Fruit fly (Drosophila melanogaster) whole organism, embryonic: ENCODE data around the gene CG15725.

Experiments used
- ATbp ChIP-seq: fragments of 200-800 bp; sonication (Bioruptor generic); optimal IDR thresholded peaks from 2 replicates; lab custom pipeline; 2017; ENCODE audit warnings: missing biosample characterization, mild to moderate bottlenecking, missing genetic modification characterization, missing genetic modification reagents
- Aef1 ChIP-seq: fragments of 200-800 bp; sonication (Bioruptor generic); IDR thresholded peaks from 3 replicates; pipeline ENCODE4 v1.3.6; 2022; ENCODE audit warnings: missing biosample characterization, missing genetic modification characterization
- Antp ChIP-seq: fragments of 200-800 bp; sonication (Bioruptor generic); optimal IDR thresholded peaks from 3 replicates; lab custom pipeline; 2016; ENCODE audit warnings: missing biosample characterization, missing genetic modification characterization
- Blimp-1 ChIP-seq: fragments of 200-800 bp; sonication (Bioruptor generic); optimal IDR thresholded peaks from 3 replicates; lab custom pipeline; 2018; ENCODE audit warnings: missing biosample characterization, missing genetic modification characterization, mild to moderate bottlenecking, moderate library complexity, missing genetic modification reagents
- Bteb2 ChIP-seq: fragments of 200-800 bp; sonication (Bioruptor generic); optimal IDR thresholded peaks from 2 replicates; lab custom pipeline; 2016; ENCODE audit warnings: missing biosample characterization, missing genetic modification characterization
- CG11085 ChIP-seq: fragments of 200-800 bp; sonication (Bioruptor generic); IDR thresholded peaks from 2 replicates; pipeline ENCODE4 v1.3.6; 2022; ENCODE audit warnings: missing biosample characterization, missing genetic modification characterization
- CG12299 ChIP-seq: fragments of 200-800 bp; sonication (Bioruptor generic); optimal IDR thresholded peaks from 2 replicates; lab custom pipeline; 2018; ENCODE audit warnings: missing biosample characterization, mild to moderate bottlenecking, missing genetic modification characterization
- CG13123 ChIP-seq: fragments of 200-800 bp; sonication (Bioruptor generic); optimal IDR thresholded peaks from 2 replicates; lab custom pipeline; 2016; ENCODE audit warnings: missing biosample characterization, missing genetic modification characterization
- CG13894 ChIP-seq: fragments of 200-800 bp; sonication (Bioruptor generic); optimal IDR thresholded peaks from 3 replicates; lab custom pipeline; 2018; ENCODE audit warnings: missing biosample characterization, mild to moderate bottlenecking, missing genetic modification characterization, moderate library complexity
- CG14441 ChIP-seq: fragments of 200-800 bp; sonication (Bioruptor generic); IDR thresholded peaks from 2 replicates; pipeline ENCODE4 v1.3.6; 2022; ENCODE audit warnings: missing biosample characterization, missing genetic modification characterization
- CG17328 ChIP-seq: fragments of 200-800 bp; sonication (Bioruptor generic); IDR thresholded peaks from 2 replicates; pipeline ENCODE4 v1.3.6; 2022; ENCODE audit warnings: missing biosample characterization, missing genetic modification characterization
- CG31441 ChIP-seq: fragments of 200-800 bp; sonication (Bioruptor generic); IDR thresholded peaks from 2 replicates; pipeline ENCODE4 v1.3.6; 2022; ENCODE audit warnings: missing biosample characterization, missing genetic modification characterization
- CG43689 ChIP-seq: fragments of 200-800 bp; sonication (Bioruptor generic); IDR thresholded peaks from 2 replicates; pipeline ENCODE4 v1.3.6; 2022; ENCODE audit warnings: missing biosample characterization, missing genetic modification characterization
- CG4820 ChIP-seq: fragments of 200-800 bp; sonication (Bioruptor generic); optimal IDR thresholded peaks from 3 replicates; lab custom pipeline; 2016; ENCODE audit warnings: missing biosample characterization, missing genetic modification characterization
- CG6254 ChIP-seq: fragments of 200-800 bp; sonication (Bioruptor generic); optimal IDR thresholded peaks from 3 replicates; lab custom pipeline; 2017; ENCODE audit warnings: mild to moderate bottlenecking, missing biosample characterization, missing genetic modification reagents, missing genetic modification characterization
- CG6689 ChIP-seq: fragments of 200-800 bp; sonication (Bioruptor generic); IDR thresholded peaks from 2 replicates; pipeline ENCODE4 v1.3.6; 2022; ENCODE audit warnings: missing biosample characterization, missing genetic modification characterization
- CG6791 ChIP-seq: fragments of 200-800 bp; sonication (Bioruptor generic); IDR thresholded peaks from 3 replicates; pipeline ENCODE4 v1.3.6; 2022; ENCODE audit warnings: missing biosample characterization, missing genetic modification characterization; ENCODE audit not compliant: partially characterized antibody
- CG7556 ChIP-seq: fragments of 200-800 bp; sonication (Bioruptor generic); optimal IDR thresholded peaks from 2 replicates; lab custom pipeline; 2017; ENCODE audit warnings: missing biosample characterization, mild to moderate bottlenecking, missing genetic modification characterization
- CG9215 ChIP-seq: fragments of 200-800 bp; sonication (Bioruptor generic); IDR thresholded peaks from 2 replicates; pipeline ENCODE4 v1.3.6; 2022; ENCODE audit warnings: missing biosample characterization, missing genetic modification characterization
- CHES-1-like ChIP-seq: fragments of 200-800 bp; sonication (Bioruptor generic); optimal IDR thresholded peaks from 2 replicates; lab custom pipeline; 2016; ENCODE audit warnings: missing biosample characterization, missing genetic modification characterization
- CkIIα-i1 ChIP-seq: fragments of 200-800 bp; sonication (Bioruptor generic); IDR thresholded peaks from 2 replicates; pipeline ENCODE4 v1.3.6; 2022; ENCODE audit warnings: missing biosample characterization, missing genetic modification characterization
- Dfd ChIP-seq, 2 experiments: fragments of >200 bp; optimal IDR thresholded peaks; 2 replicates each; lab custom pipeline; 2017; ENCODE audit warnings: missing biosample characterization in 2 of 2, missing genetic modification characterization in 2 of 2
- HLH54F ChIP-seq: fragments of 200-800 bp; sonication (Bioruptor generic); optimal IDR thresholded peaks from 3 replicates; lab custom pipeline; 2016; ENCODE audit warnings: missing biosample characterization, missing genetic modification characterization
- Hr51 ChIP-seq, 2 experiments: fragments of 200-800 bp; sonication (Bioruptor generic); optimal IDR thresholded peaks; 2 replicates in 1 of 2; 3 replicates in 1 of 2; lab custom pipeline; 2016 to 2018; ENCODE audit warnings: missing biosample characterization in 2 of 2, missing genetic modification characterization in 2 of 2, mild to moderate bottlenecking in 1 of 2, moderate library complexity in 1 of 2
- Kr ChIP-seq: fragments of 200-800 bp; sonication (Bioruptor generic); optimal IDR thresholded peaks from 2 replicates; lab custom pipeline; 2017; ENCODE audit warnings: missing biosample characterization, mild to moderate bottlenecking, missing genetic modification characterization
- MBD-R2 ChIP-seq: fragments of 200-800 bp; sonication (Bioruptor generic); IDR thresholded peaks from 2 replicates; pipeline ENCODE4 v1.3.6; 2022; ENCODE audit warnings: missing biosample characterization, missing genetic modification characterization
- MESR4 ChIP-seq: fragments of 200-800 bp; sonication (Bioruptor generic); optimal IDR thresholded peaks from 2 replicates; lab custom pipeline; 2018; ENCODE audit warnings: missing biosample characterization, mild to moderate bottlenecking, missing genetic modification characterization, moderate library complexity
- Mad ChIP-seq: fragments of 200-800 bp; sonication (Bioruptor generic); optimal IDR thresholded peaks from 2 replicates; lab custom pipeline; 2016; ENCODE audit warnings: missing biosample characterization, missing genetic modification characterization
- Nf-YB ChIP-seq: fragments of 200-800 bp; sonication (Bioruptor generic); optimal IDR thresholded peaks from 3 replicates; lab custom pipeline; 2019; ENCODE audit warnings: missing biosample characterization, mild to moderate bottlenecking, missing genetic modification characterization, moderate library complexity
- Pdp1 ChIP-seq, 2 experiments: fragments of 200-800 bp; sonication (Bioruptor generic); optimal IDR thresholded peaks; 3 replicates each; lab custom pipeline; 2016; ENCODE audit warnings: missing biosample characterization in 2 of 2, missing genetic modification characterization in 2 of 2, mild to moderate bottlenecking in 1 of 2, moderate library complexity in 1 of 2
- Side ChIP-seq: fragments of 200-800 bp; sonication (Bioruptor generic); optimal IDR thresholded peaks from 2 replicates; lab custom pipeline; 2016; ENCODE audit warnings: missing biosample characterization, missing genetic modification characterization
- Spps ChIP-seq: fragments of 200-800 bp; sonication (Bioruptor generic); optimal IDR thresholded peaks from 2 replicates; lab custom pipeline; 2018; ENCODE audit warnings: missing biosample characterization, mild to moderate bottlenecking, missing genetic modification characterization
- aop ChIP-seq: fragments of 200-800 bp; sonication (Bioruptor generic); IDR thresholded peaks from 2 replicates; pipeline ENCODE4 v1.3.6; 2022; ENCODE audit warnings: missing biosample characterization, missing genetic modification characterization
- bcd ChIP-seq: fragments of 200-800 bp; sonication (Bioruptor generic); optimal IDR thresholded peaks from 2 replicates; lab custom pipeline; 2017; ENCODE audit warnings: missing biosample characterization, mild to moderate bottlenecking, missing genetic modification characterization
- bsh ChIP-seq, 2 experiments: fragments of 200-800 bp; sonication (Bioruptor generic); optimal IDR thresholded peaks; 2 replicates each; lab custom pipeline; 2017 to 2018; ENCODE audit warnings: mild to moderate bottlenecking in 2 of 2, missing biosample characterization in 2 of 2, missing genetic modification characterization in 2 of 2, moderate library complexity in 1 of 2
- chif ChIP-seq, 2 experiments: fragments of 200-800 bp; sonication (Bioruptor generic); optimal IDR thresholded peaks; 3 replicates each; lab custom pipeline; 2016; ENCODE audit warnings: missing biosample characterization in 2 of 2, missing genetic modification characterization in 2 of 2
- chm ChIP-seq: fragments of 200-800 bp; sonication (Bioruptor generic); IDR thresholded peaks from 2 replicates; pipeline ENCODE4 v1.3.6; 2022; ENCODE audit warnings: missing biosample characterization, missing genetic modification characterization
- croc ChIP-seq: fragments of 200-800 bp; sonication (Bioruptor generic); conservative IDR thresholded peaks from 3 replicates; pipeline ENCODE4 v1.3.6; 2022; ENCODE audit warnings: missing biosample characterization, missing genetic modification characterization
- emc ChIP-seq: fragments of 200-800 bp; sonication (Bioruptor generic); optimal IDR thresholded peaks from 2 replicates; lab custom pipeline; 2016; ENCODE audit warnings: missing biosample characterization, missing genetic modification characterization
- exex ChIP-seq: fragments of 200-800 bp; sonication (Bioruptor generic); optimal IDR thresholded peaks from 4 replicates; lab custom pipeline; 2018; ENCODE audit warnings: missing biosample characterization, mild to moderate bottlenecking, missing genetic modification characterization, moderate library complexity
- hb ChIP-seq: fragments of 200-800 bp; sonication (Bioruptor generic); IDR thresholded peaks from 3 replicates; pipeline ENCODE4 v1.3.6; 2022; ENCODE audit warnings: missing biosample characterization, missing genetic modification characterization; ENCODE audit not compliant: partially characterized antibody
- maf-S ChIP-seq: fragments of 200-800 bp; sonication (Bioruptor generic); optimal IDR thresholded peaks from 2 replicates; lab custom pipeline; 2016; ENCODE audit warnings: missing biosample characterization, missing genetic modification characterization
- nom ChIP-seq: fragments of 200-800 bp; sonication (Bioruptor generic); optimal IDR thresholded peaks from 2 replicates; lab custom pipeline; 2017; ENCODE audit warnings: missing biosample characterization, missing genetic modification characterization, mild to moderate bottlenecking, moderate library complexity, missing genetic modification reagents
- org-1 ChIP-seq: fragments of 200-800 bp; sonication (Bioruptor generic); optimal IDR thresholded peaks from 2 replicates; lab custom pipeline; 2017; ENCODE audit warnings: missing biosample characterization, missing genetic modification characterization
- p53 ChIP-seq: fragments of 200-800 bp; sonication (Bioruptor generic); optimal IDR thresholded peaks from 2 replicates; lab custom pipeline; 2016; ENCODE audit warnings: missing biosample characterization, missing genetic modification characterization
- peb ChIP-seq: fragments of 200-800 bp; sonication (Bioruptor generic); IDR thresholded peaks from 2 replicates; pipeline ENCODE4 v1.3.6; 2022; ENCODE audit warnings: missing biosample characterization, missing genetic modification characterization
- repo ChIP-seq: fragments of 200-800 bp; sonication (Bioruptor generic); optimal IDR thresholded peaks from 2 replicates; lab custom pipeline; 2016; ENCODE audit warnings: missing biosample characterization, missing genetic modification characterization
- sim ChIP-seq: fragments of 200-800 bp; sonication (Bioruptor generic); IDR thresholded peaks from 2 replicates; pipeline ENCODE4 v1.3.6; 2022; ENCODE audit warnings: missing biosample characterization, missing genetic modification characterization
- sisA ChIP-seq: fragments of 200-800 bp; sonication (Bioruptor generic); IDR thresholded peaks from 2 replicates; pipeline ENCODE4 v1.3.6; 2022; ENCODE audit warnings: missing biosample characterization, missing genetic modification characterization
- unc-4 ChIP-seq: fragments of 200-800 bp; sonication (Bioruptor generic); IDR thresholded peaks from 2 replicates; pipeline ENCODE4 v1.3.6; 2022; ENCODE audit warnings: missing biosample characterization, missing genetic modification characterization; ENCODE audit not compliant: partially characterized antibody
- zen ChIP-seq: fragments of 200-800 bp; sonication (Bioruptor generic); optimal IDR thresholded peaks from 3 replicates; lab custom pipeline; 2018; ENCODE audit warnings: missing biosample characterization, mild to moderate bottlenecking, missing genetic modification characterization, moderate library complexity

The CG15725 gene

dm6 chrX:12752196-12752595 is 46.5 kb downstream of the CG15725 start (continued):
- TF ChIP-seq chif (GFP tag; optimal IDR thresholded peaks at IDR 0.05; lab: Kevin White, UChicago) (peak; percentile 99), repo (GFP tag; lab: Kevin White, UChicago) (peak; percentile 99), CG4820 (GFP tag; lab: Kevin White, UChicago) (peak; percentile 99), ATbp (GFP tag; lab: Kevin White, UChicago) (peak; percentile 98), croc (GFP tag; lab: Robert Waterston, UW) (peak; percentile 99), maf-S (GFP tag; lab: Kevin White, UChicago) (peak; percentile 99), CG17328 (GFP tag; lab: Robert Waterston, UW) (peak; percentile 99), sisA (peak; percentile 99), HLH54F (GFP tag; lab: Kevin White, UChicago) (peak; percentile 99), CG43689 (GFP tag; lab: Robert Waterston, UW) (peak; percentile 97), nom (GFP tag; lab: Kevin White, UChicago) (peak; percentile 99), CHES-1-like (GFP tag; lab: Kevin White, UChicago) (peak; percentile 100), chm (GFP tag; lab: Robert Waterston, UW) (peak; percentile 99), Nf-YB (GFP tag; lab: Kevin White, UChicago) (peak; percentile 89), Antp (GFP tag; lab: Kevin White, UChicago) (peak; percentile 99), CG13894 (tag; lab: Kevin White, UChicago) (peak; percentile 97), org-1 (peak; percentile 98), CG31441 (peak; percentile 98), CG11085 (GFP tag; lab: Robert Waterston, UW) (peak; percentile 99), Spps (tag; lab: Kevin White, UChicago) (peak; percentile 99), Hr51 (GFP tag; optimal IDR thresholded peaks at IDR 0.05; lab: Kevin White, UChicago) (peak; percentile 99), CG14441 (peak; percentile 99), Dfd (GFP tag; optimal IDR thresholded peaks at IDR 0.05; lab: Kevin White, UChicago) (peak in 1 of 2 experiments; percentile 73), zen (tag; lab: Kevin White, UChicago) (peak; percentile 99), CG6791 (GFP tag; lab: Robert Waterston, UW) (no peak), exex (tag; lab: Kevin White, UChicago) (peak; percentile 91), Blimp-1 (GFP tag; lab: Kevin White, UChicago) (peak; percentile 98), hb (no peak), Side (peak; percentile 99), CG12299 (tag; lab: Kevin White, UChicago) (peak; percentile 97), p53 (GFP tag; lab: Kevin White, UChicago) (peak; percentile 92), Kr (GFP tag; lab: Kevin White, UChicago) (peak; percentile 2), Pdp1 (GFP tag; optimal IDR thresholded peaks at IDR 0.05; lab: Kevin White, UChicago) (peak; percentile 88 to 99), CG7556 (peak; percentile 99), sim (GFP tag; lab: Robert Waterston, UW) (peak; percentile 98), CG6254 (peak; percentile 96), aop (GFP tag; lab: Robert Waterston, UW) (peak; percentile 93), MESR4 (GFP tag; lab: Kevin White, UChicago) (peak; percentile 74), peb (GFP tag; lab: Robert Waterston, UW) (peak; percentile 98), Aef1 (GFP tag; lab: Robert Waterston, UW) (peak; percentile 99), bsh (GFP tag; optimal IDR thresholded peaks at IDR 0.05; lab: Kevin White, UChicago) (peak; percentile 99 to 100), Mad (GFP tag; lab: Kevin White, UChicago) (peak; percentile 99), MBD-R2 (peak; percentile 99), bcd (GFP tag; lab: Kevin White, UChicago) (peak; percentile 99), CkIIα-i1 (peak; percentile 95), CG13123 (GFP tag; lab: Kevin White, UChicago) (peak; percentile 99), Bteb2 (GFP tag; lab: Kevin White, UChicago) (peak; percentile 99), CG6689 (peak; percentile 99), CG9215 (GFP tag; lab: Robert Waterston, UW) (peak; percentile 98), emc (GFP tag; lab: Kevin White, UChicago) (peak; percentile 99), unc-4 (GFP tag; lab: Robert Waterston, UW) (no peak)
